Worm (Caenorhabditis elegans): ENCODE measurements around the gene T14G10.8.

Gene T14G10.8

ce11 chrIV:10146885-10147284 lies at the start of gene T14G10.8:
TSS of gene T14G10.8 (minus strand) at chrIV:10146985.
- no peak for TF ChIP-seq mdl-1 (tag; optimal IDR thresholded peaks at IDR 0.05)

ce11 chrIV:10194345-10194744 lies 47.6 kb upstream of the T14G10.8 start, which contains the start of gene ptrg-1:
TSS of gene ptrg-1 (minus strand) at chrIV:10194445.
- no peak for TF ChIP-seq nhr-129 (tag; optimal IDR thresholded peaks at IDR 0.05)
- no peak for TF ChIP-seq elt-1 (tag; optimal IDR thresholded peaks at IDR 0.05)
- no peak for TF ChIP-seq ztf-11 (tag; optimal IDR thresholded peaks at IDR 0.05)
- TF ChIP-seq lin-39 (tag; optimal IDR thresholded peaks at IDR 0.05): no peak
- TF ChIP-seq blmp-1 (tag; optimal IDR thresholded peaks at IDR 0.05; ENCODE audit: insufficient read depth): no peak
- TF ChIP-seq lin-11 (tag; optimal IDR thresholded peaks at IDR 0.05): no peak
- no peak for TF ChIP-seq C34F6.9 (tag; optimal IDR thresholded peaks at IDR 0.05)

ce11 chrIV:10191498-10191897 lies 44.7 kb upstream of the T14G10.8 start:
- TF ChIP-seq zag-1 (tag; optimal IDR thresholded peaks at IDR 0.05): no peak
- TF ChIP-seq dmd-4 (tag; optimal IDR thresholded peaks at IDR 0.05): no peak
- no peak for TF ChIP-seq ztf-11 (tag; optimal IDR thresholded peaks at IDR 0.05)
- no peak for TF ChIP-seq blmp-1 (tag; optimal IDR thresholded peaks at IDR 0.05; ENCODE audit: insufficient read depth)
- TF ChIP-seq lsy-2 (tag; optimal IDR thresholded peaks at IDR 0.05): no peak

- no peak for TF ChIP-seq lin-13 (GFP tag; optimal IDR thresholded peaks at IDR 0.05)
- no peak for TF ChIP-seq ztf-11 (tag; optimal IDR thresholded peaks at IDR 0.05)
- no peak for TF ChIP-seq crh-2 (tag; optimal IDR thresholded peaks at IDR 0.05)
- TF ChIP-seq aly-2 (tag; optimal IDR thresholded peaks at IDR 0.05): no peak
- no peak for TF ChIP-seq dmd-4 (tag; optimal IDR thresholded peaks at IDR 0.05)
- no peak for TF ChIP-seq sma-3 (GFP tag; optimal IDR thresholded peaks at IDR 0.05)
- no peak for TF ChIP-seq unc-39 (tag; optimal IDR thresholded peaks at IDR 0.05)
- no peak for TF ChIP-seq gmeb-1 (tag; optimal IDR thresholded peaks at IDR 0.05)
- TF ChIP-seq ama-1 (optimal IDR thresholded peaks at IDR 0.05): no peak
- no peak for TF ChIP-seq ZK546.5 (tag; optimal IDR thresholded peaks at IDR 0.05)
- TF ChIP-seq nhr-77 (tag; optimal IDR thresholded peaks at IDR 0.05): no peak
- TF ChIP-seq nhr-25 (tag; optimal IDR thresholded peaks at IDR 0.05): no peak
These were observed 43.8 kb upstream of the T14G10.8 start for ce11 chrIV:10190586-10190985.

ce11 chrIV:10188505-10188904 lies 41.7 kb upstream of the T14G10.8 start:
- TF ChIP-seq elt-1 (tag; optimal IDR thresholded peaks at IDR 0.05) (no peak), sma-9 (GFP tag; optimal IDR thresholded peaks at IDR 0.05) (no peak), sma-9 (tag; optimal IDR thresholded peaks at IDR 0.05) (no peak), ama-1 (optimal IDR thresholded peaks at IDR 0.05) (no peak), sem-4 (tag; optimal IDR thresholded peaks at IDR 0.05) (no peak), blmp-1 (tag; optimal IDR thresholded peaks at IDR 0.05; ENCODE audit: insufficient read depth) (no peak), nhr-23 (tag; optimal IDR thresholded peaks at IDR 0.05) (no peak), ztf-1 (GFP tag; conservative IDR thresholded peaks at IDR 0.05) (no peak), gmeb-1 (tag; optimal IDR thresholded peaks at IDR 0.05) (no peak), nhr-10 (tag; optimal IDR thresholded peaks at IDR 0.05) (no peak), lin-39 (tag; optimal IDR thresholded peaks at IDR 0.05) (no peak)

- TF ChIP-seq lin-13 (GFP tag; optimal IDR thresholded peaks at IDR 0.05) (no peak), ztf-1 (GFP tag; conservative IDR thresholded peaks at IDR 0.05) (no peak), blmp-1 (tag; optimal IDR thresholded peaks at IDR 0.05; ENCODE audit: insufficient read depth) (peak; percentile 20), ztf-4 (tag; optimal IDR thresholded peaks at IDR 0.05) (peak; percentile 18), ama-1 (optimal IDR thresholded peaks at IDR 0.05) (no peak), alr-1 (tag; optimal IDR thresholded peaks at IDR 0.05) (no peak), unc-55 (GFP tag; optimal IDR thresholded peaks at IDR 0.05) (peak; percentile 65), Y55F3AM.14 (GFP tag; optimal IDR thresholded peaks at IDR 0.05) (no peak), elt-3 (tag; optimal IDR thresholded peaks at IDR 0.05) (no peak), nhr-129 (tag; optimal IDR thresholded peaks at IDR 0.05) (peak; percentile 71), unc-62 (GFP tag; optimal IDR thresholded peaks at IDR 0.05) (no peak), sem-4 (tag; optimal IDR thresholded peaks at IDR 0.05) (no peak), zag-1 (tag; optimal IDR thresholded peaks at IDR 0.05) (no peak), nhr-10 (tag; optimal IDR thresholded peaks at IDR 0.05) (no peak), nhr-23 (tag; optimal IDR thresholded peaks at IDR 0.05) (no peak), sma-9 (GFP tag; optimal IDR thresholded peaks at IDR 0.05) (peak; percentile 20), sma-9 (tag; optimal IDR thresholded peaks at IDR 0.05) (no peak), mdl-1 (tag; optimal IDR thresholded peaks at IDR 0.05) (no peak), crh-2 (tag; optimal IDR thresholded peaks at IDR 0.05) (peak; percentile 52), unc-39 (tag; optimal IDR thresholded peaks at IDR 0.05) (no peak), ceh-16 (tag; optimal IDR thresholded peaks at IDR 0.05) (no peak), R02D3.7 (tag; optimal IDR thresholded peaks at IDR 0.05) (no peak), nhr-21 (tag; optimal IDR thresholded peaks at IDR 0.05) (no peak), ceh-82 (tag; optimal IDR thresholded peaks at IDR 0.05) (no peak), sma-3 (GFP tag; optimal IDR thresholded peaks at IDR 0.05) (no peak), ZK546.5 (tag; optimal IDR thresholded peaks at IDR 0.05) (no peak), nhr-237 (tag; optimal IDR thresholded peaks at IDR 0.05) (no peak), gmeb-1 (tag; optimal IDR thresholded peaks at IDR 0.05) (no peak), nhr-11 (tag; optimal IDR thresholded peaks at IDR 0.05) (no peak), skn-1 (tag; optimal IDR thresholded peaks at IDR 0.05) (no peak), C34F6.9 (tag; optimal IDR thresholded peaks at IDR 0.05) (peak; percentile 38)
These were observed 33.5 kb upstream of the T14G10.8 start, which contains the start of gene gta-1 for ce11 chrIV:10180133-10180749. TSS of gene gta-1 (plus strand) at chrIV:10180660.

All from whole organism, L2 larva.